Worm (Caenorhabditis elegans): ENCODE data around the gene tbc-11.

Gene tbc-11

DNA sequence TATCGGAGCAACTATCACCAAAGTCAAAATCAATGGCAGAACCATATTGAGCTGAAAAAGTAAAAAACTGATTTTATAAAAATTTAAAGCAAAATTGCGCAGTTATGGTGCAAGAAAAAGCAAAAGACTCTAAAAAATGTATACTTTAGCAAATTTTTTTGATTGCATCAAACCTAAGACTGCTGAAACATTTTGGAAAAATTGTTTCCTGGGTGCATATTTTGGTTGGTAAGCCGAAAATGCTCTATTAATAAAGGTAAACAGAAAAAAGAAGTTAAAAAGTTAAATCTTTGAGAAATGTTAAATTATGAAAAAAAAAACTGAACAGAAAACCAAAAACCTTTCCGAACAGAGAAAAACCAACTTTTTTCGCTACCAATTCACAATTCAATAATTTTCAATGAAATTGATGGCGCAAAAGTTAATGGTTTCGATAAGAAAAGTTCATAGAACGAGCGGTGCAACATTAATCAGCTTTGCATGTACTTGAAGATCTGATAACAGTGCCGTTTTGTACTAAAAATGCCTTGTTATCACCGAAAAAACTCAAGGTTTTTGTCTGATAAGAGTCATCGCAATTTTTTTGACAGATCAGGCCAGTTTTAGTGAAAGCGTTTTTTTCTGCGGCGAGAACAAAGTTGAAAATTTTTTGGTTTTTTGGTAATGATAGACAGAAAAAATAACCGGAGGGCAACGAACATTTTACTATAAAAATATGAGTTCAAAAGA is 53.4 kb downstream of the tbc-11 start, which contains the start of gene abhd-3.2:
Gene abhd-3.2 (minus strand): TSS at position 51 of the 729 bp plus-strand sequence.
- TF ChIP-seq tbx-37 (GFP tag; conservative IDR thresholded peaks at IDR 0.05) (no peak), tra-4 (tag; optimal IDR thresholded peaks at IDR 0.05) (no peak), F13C5.2 (tag; optimal IDR thresholded peaks at IDR 0.05) (no peak), aly-1 (tag; optimal IDR thresholded peaks at IDR 0.05) (no peak), hmbx-1 (tag; optimal IDR thresholded peaks at IDR 0.05) (no peak), ets-7 (tag; optimal IDR thresholded peaks at IDR 0.05) (no peak), tbx-11 (GFP tag; IDR thresholded peaks at IDR 0.05) (no peak), scrt-1 (GFP tag; IDR thresholded peaks at IDR 0.05) (no peak), hnd-1 (tag; optimal IDR thresholded peaks at IDR 0.05) (no peak), sea-1 (GFP tag; conservative IDR thresholded peaks at IDR 0.05) (no peak), ama-1 (optimal IDR thresholded peaks at IDR 0.05) (no peak), flt-1 (GFP tag; IDR thresholded peaks at IDR 0.05) (no peak), ceh-36 (tag; optimal IDR thresholded peaks at IDR 0.05) (no peak), hmg-4 (GFP tag; optimal IDR thresholded peaks at IDR 0.05) (no peak), ceh-13 (GFP tag; optimal IDR thresholded peaks at IDR 0.05) (no peak)

DNA sequence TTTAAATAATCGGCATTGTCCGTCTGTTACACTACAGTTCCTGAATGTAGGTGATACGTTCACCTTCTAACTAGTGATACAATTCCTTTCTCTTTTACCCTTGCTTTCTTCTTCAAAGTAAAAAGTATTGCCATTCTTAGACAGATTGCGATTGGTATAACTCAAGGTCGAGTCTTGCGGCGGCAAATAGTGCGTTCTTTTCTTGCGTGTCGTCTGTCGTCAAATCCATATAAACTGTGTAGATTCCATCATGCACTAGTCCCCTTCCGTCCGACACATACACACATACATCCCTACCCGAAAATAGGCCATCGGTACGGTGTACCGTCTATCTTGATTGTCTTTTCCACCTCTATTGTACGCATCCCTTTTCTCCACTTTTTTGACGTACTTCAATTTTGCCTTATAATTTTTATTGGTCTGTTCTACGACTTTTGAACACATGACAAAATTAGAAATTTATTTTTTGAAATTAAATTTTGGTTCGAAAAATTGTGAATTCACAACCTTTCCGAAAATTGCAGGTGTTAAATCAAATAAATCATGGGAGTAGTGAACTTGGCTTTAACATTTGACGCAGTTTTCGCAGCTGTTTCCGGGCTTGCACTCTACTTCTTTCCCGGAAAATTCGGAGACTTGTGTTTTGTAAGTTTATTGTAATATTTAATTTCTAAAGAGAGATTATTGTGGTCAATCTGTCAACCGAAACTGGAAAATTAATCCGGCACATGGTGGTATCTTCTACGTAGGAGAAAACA is 55.7 kb downstream of the tbc-11 start, which contains the start of gene C44C1.1:
Gene C44C1.1 (plus strand): TSS at position 525 of the 758 bp plus-strand sequence.
- TF ChIP-seq tbx-37 (GFP tag; conservative IDR thresholded peaks at IDR 0.05), result no peak
- no peak for TF ChIP-seq tbx-11 (GFP tag; IDR thresholded peaks at IDR 0.05)
- no peak for TF ChIP-seq flt-1 (GFP tag; IDR thresholded peaks at IDR 0.05)
- TF ChIP-seq sea-1 (GFP tag; conservative IDR thresholded peaks at IDR 0.05), result no peak
- no peak for TF ChIP-seq pes-1 (GFP tag; IDR thresholded peaks at IDR 0.05)
- TF ChIP-seq ceh-36 (tag; optimal IDR thresholded peaks at IDR 0.05), result no peak
- no peak for TF ChIP-seq ets-7 (tag; optimal IDR thresholded peaks at IDR 0.05)
- no peak for TF ChIP-seq hmg-4 (GFP tag; optimal IDR thresholded peaks at IDR 0.05)
- no peak for TF ChIP-seq hmbx-1 (tag; optimal IDR thresholded peaks at IDR 0.05)
- TF ChIP-seq hnd-1 (tag; optimal IDR thresholded peaks at IDR 0.05), result no peak
- no peak for TF ChIP-seq ceh-13 (GFP tag; optimal IDR thresholded peaks at IDR 0.05)
- no peak for TF ChIP-seq ama-1 (optimal IDR thresholded peaks at IDR 0.05)
- TF ChIP-seq B0310.2 (tag; optimal IDR thresholded peaks at IDR 0.05), result no peak
- no peak for TF ChIP-seq aly-1 (tag; optimal IDR thresholded peaks at IDR 0.05)
- TF ChIP-seq F13C5.2 (tag; optimal IDR thresholded peaks at IDR 0.05), result no peak
- TF ChIP-seq tra-4 (tag; optimal IDR thresholded peaks at IDR 0.05), result no peak
- no peak for TF ChIP-seq scrt-1 (GFP tag; IDR thresholded peaks at IDR 0.05)

All from whole organism, early embryonic.